Worm (Caenorhabditis elegans) whole organism, late embryonic: Measurements from ENCODE around the gene daf-18.
A peak's percentile ranks its signal among the peaks of the same experiment; 100 is the strongest.

Experiments used
- K09A11.1 ChIP-seq: sonication (generic microtip); optimal IDR thresholded peaks from 2 replicates; lab custom pipeline; 2017; ENCODE audit warnings: antibody characterized with exemption, mild to moderate bottlenecking, missing genetic modification characterization, missing compliant biosample characterization; ENCODE audit not compliant: insufficient read depth
- T23F11.4 ChIP-seq: fragments of 200-800 bp; sonication (Bioruptor generic); optimal IDR thresholded peaks from 2 replicates; lab custom pipeline; 2018; ENCODE audit warnings: mild to moderate bottlenecking, missing genetic modification characterization, missing compliant biosample characterization
- Y22D7AL.16 ChIP-seq: sonication (generic microtip); optimal IDR thresholded peaks from 2 replicates; lab custom pipeline; 2016; ENCODE audit warnings: missing genetic modification characterization, missing compliant biosample characterization
- ahr-1 ChIP-seq: sonication (generic microtip); optimal IDR thresholded peaks from 2 replicates; lab custom pipeline; 2016; ENCODE audit warnings: missing genetic modification characterization, missing compliant biosample characterization
- ama-1 ChIP-seq: fragments of 150-350 bp; optimal IDR thresholded peaks from 2 replicates; lab custom pipeline; 2014
- ceh-14 ChIP-seq: sonication (generic microtip); optimal IDR thresholded peaks from 2 replicates; lab custom pipeline; 2016; ENCODE audit warnings: missing genotype, missing genetic modification characterization, missing compliant biosample characterization
- ceh-18 ChIP-seq: sonication (generic microtip); optimal IDR thresholded peaks from 2 replicates; lab custom pipeline; 2016; ENCODE audit warnings: missing genetic modification characterization, missing compliant biosample characterization
- ceh-2 ChIP-seq: sonication (generic microtip); optimal IDR thresholded peaks from 2 replicates; lab custom pipeline; 2016; ENCODE audit warnings: missing genotype, missing genetic modification characterization, missing compliant biosample characterization
- ceh-24 ChIP-seq: sonication (generic microtip); optimal IDR thresholded peaks from 2 replicates; lab custom pipeline; 2016; ENCODE audit warnings: mild to moderate bottlenecking, missing genetic modification characterization, missing compliant biosample characterization
- ceh-30 ChIP-seq: fragments of 150-350 bp; optimal IDR thresholded peaks from 2 replicates; lab custom pipeline; 2014; ENCODE audit warnings: missing biosample characterization, missing genetic modification characterization
- ceh-31 ChIP-seq: sonication (generic microtip); optimal IDR thresholded peaks from 2 replicates; lab custom pipeline; 2016; ENCODE audit warnings: missing genetic modification characterization, missing compliant biosample characterization
- ceh-34 ChIP-seq: sonication (generic microtip); optimal IDR thresholded peaks from 2 replicates; lab custom pipeline; 2016; ENCODE audit warnings: mild to moderate bottlenecking, missing genetic modification characterization, missing compliant biosample characterization
- ceh-9 ChIP-seq: sonication (generic microtip); optimal IDR thresholded peaks from 2 replicates; lab custom pipeline; 2016; ENCODE audit warnings: mild to moderate bottlenecking, missing genetic modification characterization, inconsistent platforms, missing compliant biosample characterization
- che-1 ChIP-seq: sonication (generic microtip); optimal IDR thresholded peaks from 2 replicates; lab custom pipeline; 2016; ENCODE audit warnings: mild to moderate bottlenecking, missing genetic modification characterization, missing compliant biosample characterization
- dve-1 ChIP-seq: sonication (generic microtip); optimal IDR thresholded peaks from 2 replicates; lab custom pipeline; 2017; ENCODE audit warnings: antibody characterized with exemption, mild to moderate bottlenecking, missing genetic modification characterization, missing compliant biosample characterization
- elt-2 ChIP-seq: sonication (generic microtip); optimal IDR thresholded peaks from 2 replicates; lab custom pipeline; 2016; ENCODE audit warnings: missing genetic modification reagents, missing genetic modification characterization, missing compliant biosample characterization
- elt-4 ChIP-seq: sonication (generic microtip); optimal IDR thresholded peaks from 2 replicates; lab custom pipeline; 2016; ENCODE audit warnings: missing genetic modification characterization, missing compliant biosample characterization
- ets-4 ChIP-seq: sonication (generic microtip); optimal IDR thresholded peaks from 2 replicates; lab custom pipeline; 2016; ENCODE audit warnings: missing genetic modification characterization, missing compliant biosample characterization
- eyg-1 ChIP-seq: sonication (generic microtip); optimal IDR thresholded peaks from 2 replicates; lab custom pipeline; 2016; ENCODE audit warnings: missing genotype, missing genetic modification characterization, missing compliant biosample characterization
- fkh-10 ChIP-seq: fragments of 150-350 bp; optimal IDR thresholded peaks from 2 replicates; lab custom pipeline; 2014; ENCODE audit warnings: missing biosample characterization, missing genetic modification reagents, missing genetic modification characterization
- fkh-6 ChIP-seq: sonication (generic microtip); optimal IDR thresholded peaks from 2 replicates; lab custom pipeline; 2016; ENCODE audit warnings: missing genetic modification characterization, missing compliant biosample characterization
- hlh-13 ChIP-seq: fragments of 200-800 bp; sonication (Bioruptor generic); optimal IDR thresholded peaks from 2 replicates; lab custom pipeline; 2018; ENCODE audit warnings: mild to moderate bottlenecking, missing genetic modification characterization, missing compliant biosample characterization
- hlh-6 ChIP-seq: sonication (generic microtip); optimal IDR thresholded peaks from 2 replicates; lab custom pipeline; 2016; ENCODE audit warnings: missing genotype, missing genetic modification characterization, missing compliant biosample characterization
- hlh-8 ChIP-seq: sonication (generic microtip); optimal IDR thresholded peaks from 2 replicates; lab custom pipeline; 2016; ENCODE audit warnings: missing genotype, missing genetic modification characterization, missing compliant biosample characterization
- lim-6 ChIP-seq: sonication (generic microtip); optimal IDR thresholded peaks from 2 replicates; lab custom pipeline; 2016; ENCODE audit warnings: missing genetic modification characterization, missing compliant biosample characterization
- lin-11 ChIP-seq: fragments of 200-800 bp; sonication (Bioruptor generic); optimal IDR thresholded peaks from 2 replicates; lab custom pipeline; 2018; ENCODE audit warnings: mild to moderate bottlenecking, missing genetic modification characterization, missing compliant biosample characterization
- madf-2 ChIP-seq: sonication (generic microtip); optimal IDR thresholded peaks from 2 replicates; lab custom pipeline; 2017; ENCODE audit warnings: missing genetic modification characterization, missing compliant biosample characterization
- nfya-1 ChIP-seq: sonication (generic microtip); optimal IDR thresholded peaks from 2 replicates; lab custom pipeline; 2017; ENCODE audit warnings: missing genetic modification characterization, mild to moderate bottlenecking, missing compliant biosample characterization, antibody characterized with exemption, moderate library complexity
- nhr-11 ChIP-seq: fragments of 150-350 bp; optimal IDR thresholded peaks from 2 replicates; lab custom pipeline; 2014; ENCODE audit warnings: missing biosample characterization, missing genetic modification characterization
- pha-4 ChIP-seq: fragments of 150-350 bp; optimal IDR thresholded peaks from 2 replicates; lab custom pipeline; 2018; ENCODE audit warnings: missing biosample characterization, missing genetic modification reagents, missing genetic modification characterization
- pqm-1 ChIP-seq: sonication (generic microtip); optimal IDR thresholded peaks from 2 replicates; lab custom pipeline; 2016; ENCODE audit warnings: missing genetic modification characterization, missing compliant biosample characterization
- ref-2 ChIP-seq: sonication (generic microtip); optimal IDR thresholded peaks from 2 replicates; lab custom pipeline; 2016; ENCODE audit warnings: missing genetic modification characterization, missing compliant biosample characterization
- sox-4 ChIP-seq: sonication (generic microtip); optimal IDR thresholded peaks from 2 replicates; lab custom pipeline; 2017; ENCODE audit warnings: mild to moderate bottlenecking, missing genetic modification characterization, inconsistent platforms, missing compliant biosample characterization
- syd-9 ChIP-seq: sonication (generic microtip); optimal IDR thresholded peaks from 2 replicates; lab custom pipeline; 2016; ENCODE audit warnings: mild to moderate bottlenecking, missing genetic modification characterization, moderate library complexity, missing compliant biosample characterization
- tbx-2 ChIP-seq: sonication (generic microtip); optimal IDR thresholded peaks from 2 replicates; lab custom pipeline; 2016; ENCODE audit warnings: missing genetic modification characterization, missing compliant biosample characterization
- tbx-7 ChIP-seq: sonication (generic microtip); optimal IDR thresholded peaks from 2 replicates; lab custom pipeline; 2016; ENCODE audit warnings: missing genotype, missing genetic modification characterization, missing compliant biosample characterization
- ttx-3 ChIP-seq: sonication (generic microtip); optimal IDR thresholded peaks from 2 replicates; lab custom pipeline; 2016; ENCODE audit warnings: missing genetic modification reagents, missing genetic modification characterization, missing compliant biosample characterization
- unc-3 ChIP-seq, 2 experiments: fragments of 200-800 bp in 1 of 2; sonication (Bioruptor generic) in 1 of 2; sonication (generic microtip) in 1 of 2; conservative IDR thresholded peaks in 1 of 2; optimal IDR thresholded peaks in 1 of 2; 2 replicates each; pipeline versions ENCODE4 v1.3.6 to Lab custom; 2016 to 2022; ENCODE audit warnings: missing compliant biosample characterization in 2 of 2, missing genetic modification characterization in 2 of 2, missing genetic modification reagents in 1 of 2
- unc-42 ChIP-seq: sonication (generic microtip); optimal IDR thresholded peaks from 2 replicates; lab custom pipeline; 2016; ENCODE audit warnings: missing genotype, missing genetic modification characterization, missing compliant biosample characterization
- zip-5 ChIP-seq: sonication (generic microtip); optimal IDR thresholded peaks from 2 replicates; lab custom pipeline; 2016; ENCODE audit warnings: missing genetic modification characterization, missing compliant biosample characterization

The daf-18 gene

DNA sequence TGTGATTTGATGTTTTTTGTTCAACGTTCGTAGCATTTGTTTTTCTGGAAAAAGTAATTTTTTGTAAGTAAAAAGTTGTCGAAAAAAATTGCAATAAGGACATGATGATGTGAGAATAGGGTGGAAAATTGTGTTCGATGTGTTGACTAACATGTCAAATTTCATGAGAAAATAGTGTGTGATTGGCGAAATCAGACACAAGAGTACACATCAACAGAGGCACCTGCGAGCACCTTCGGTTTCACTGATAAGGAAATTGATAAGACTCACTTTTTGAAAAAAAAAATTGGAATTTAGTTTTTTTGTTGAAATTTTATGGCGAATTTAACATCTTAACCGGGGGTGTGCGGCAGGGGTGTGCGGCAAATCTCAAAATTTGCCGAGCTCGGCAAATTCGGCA lies 15.5 kb upstream of the daf-18 start, which contains the start of gene hum-8:
TSS of gene hum-8 (minus strand) at position 46 of the 400 bp plus-strand sequence.
- TF ChIP-seq elt-4 (tag; lab: Kevin White, UChicago) (no peak), elt-2 (tag; lab: Kevin White, UChicago) (peak; percentile 56)

DNA sequence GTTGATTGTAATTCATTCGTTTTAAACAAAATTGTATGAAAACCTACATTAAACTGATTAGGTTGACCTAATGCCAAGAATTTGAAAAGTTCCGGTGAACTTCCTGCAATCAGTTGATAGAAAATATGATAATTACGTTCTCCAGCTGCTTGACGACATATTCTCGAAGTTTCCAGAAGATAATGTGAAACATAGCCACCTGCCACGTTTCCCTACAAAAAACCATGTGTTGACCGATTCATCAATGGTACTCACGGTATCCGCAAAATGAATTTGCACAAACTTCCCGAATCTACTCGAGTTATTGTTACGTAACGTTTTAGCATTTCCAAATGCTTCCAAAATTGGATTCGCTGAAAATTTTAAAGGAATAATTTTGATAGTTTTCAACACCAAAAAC lies 13.4 kb upstream of the daf-18 start:
- TF ChIP-seq ceh-34: no peak
- no peak for TF ChIP-seq ref-2
- TF ChIP-seq elt-4 (tag; lab: Kevin White, UChicago): no peak
- no peak for TF ChIP-seq sox-4 (tag; lab: Kevin White, UChicago)
- no peak for TF ChIP-seq ceh-18
- no peak for TF ChIP-seq T23F11.4 (GFP tag; lab: Kevin White, UChicago)
- TF ChIP-seq elt-2 (tag; lab: Kevin White, UChicago): no peak
- TF ChIP-seq ceh-14: no peak
- TF ChIP-seq ceh-9 (tag; lab: Kevin White, UChicago): no peak
- TF ChIP-seq fkh-10: no peak
- TF ChIP-seq, all 69 proteins: peak for 0

DNA sequence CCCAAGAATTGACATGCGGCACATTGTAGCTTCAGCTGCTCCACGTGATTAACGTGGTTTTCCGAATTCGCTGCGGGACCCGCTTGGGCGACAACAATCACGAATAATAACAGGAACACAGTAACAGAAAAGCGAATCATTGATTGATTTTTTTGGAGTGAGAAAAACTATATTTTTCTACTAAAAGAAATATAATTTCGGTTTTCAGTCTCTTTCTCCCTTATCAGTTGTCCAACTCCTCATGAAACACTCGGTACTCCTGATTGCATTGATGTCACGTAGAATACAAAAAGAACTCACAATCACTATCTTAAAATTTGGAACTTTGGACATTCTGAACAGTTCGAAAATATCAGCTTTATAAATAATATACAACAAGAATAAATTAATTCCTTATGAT lies 3.9 kb upstream of the daf-18 start, which contains the start of gene Y66H1A.5:
TSS of gene Y66H1A.5 (minus strand) at position 265 of the 400 bp plus-strand sequence.
- TF ChIP-seq ama-1 (lab: Kevin White, UChicago) (no peak), syd-9 (tag; lab: Kevin White, UChicago) (no peak), madf-2 (tag; lab: Kevin White, UChicago) (no peak), ahr-1 (tag; lab: Kevin White, UChicago) (no peak), sox-4 (tag; lab: Kevin White, UChicago) (no peak), ceh-9 (tag; lab: Kevin White, UChicago) (no peak), tbx-2 (tag; lab: Kevin White, UChicago) (no peak), nhr-11 (tag; lab: Kevin White, UChicago) (no peak), unc-42 (tag; lab: Kevin White, UChicago) (no peak), tbx-7 (no peak), ets-4 (tag; lab: Kevin White, UChicago) (no peak), hlh-8 (tag; lab: Kevin White, UChicago) (no peak), ceh-31 (tag; lab: Kevin White, UChicago) (no peak), elt-4 (tag; lab: Kevin White, UChicago) (no peak), eyg-1 (no peak)

DNA sequence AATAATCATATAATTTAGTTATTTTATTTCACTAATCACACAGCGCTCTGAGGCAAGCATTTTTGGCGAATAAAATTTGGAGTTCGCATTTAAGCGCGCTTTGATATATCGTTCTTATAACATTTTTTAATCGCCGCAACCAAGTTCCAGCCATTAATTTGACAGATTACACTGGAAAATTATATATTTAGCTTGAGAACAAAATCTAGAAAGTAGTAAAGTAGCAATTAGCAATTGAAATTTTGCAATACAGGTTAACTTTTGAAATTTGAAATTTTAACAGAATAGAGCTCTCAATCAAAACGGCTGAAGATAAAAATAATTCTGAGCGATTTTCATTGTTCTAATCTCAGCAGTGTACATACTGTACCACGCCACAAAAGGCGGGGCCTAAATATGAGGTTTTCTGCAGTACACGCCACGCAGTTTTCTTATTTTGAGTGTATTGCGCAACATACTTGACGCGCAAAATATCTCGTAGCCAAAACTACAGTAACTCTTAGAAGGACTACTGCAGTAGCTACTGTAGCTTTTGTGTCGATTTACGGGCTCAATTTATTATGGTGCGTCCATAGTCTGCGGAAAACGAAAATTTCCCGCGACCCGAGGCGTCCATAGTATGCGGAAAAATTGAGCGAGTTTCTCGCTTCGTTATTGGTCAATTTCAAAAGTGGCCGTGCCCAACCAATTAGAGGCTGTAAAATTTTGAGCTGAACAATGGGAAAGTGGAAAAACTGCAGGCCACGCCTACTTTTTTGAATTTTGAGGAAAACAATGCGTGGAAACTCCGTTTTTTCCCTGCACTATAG lies 2.3 kb upstream of the daf-18 start:
- TF ChIP-seq ceh-24 (tag; lab: Kevin White, UChicago): no peak
- no peak for TF ChIP-seq ceh-2
- TF ChIP-seq fkh-6: no peak
- TF ChIP-seq K09A11.1: no peak
- TF ChIP-seq ceh-30 (tag; lab: Kevin White, UChicago): no peak
- TF ChIP-seq pqm-1 (tag; lab: Kevin White, UChicago): no peak
- no peak for TF ChIP-seq sox-4 (tag; lab: Kevin White, UChicago)
- no peak for TF ChIP-seq syd-9 (tag; lab: Kevin White, UChicago)
- TF ChIP-seq ceh-14: no peak
- no peak for TF ChIP-seq madf-2 (tag; lab: Kevin White, UChicago)
- TF ChIP-seq hlh-13 (GFP tag; lab: Kevin White, UChicago): no peak
- TF ChIP-seq ttx-3 (tag; lab: Kevin White, UChicago): no peak
- no peak for TF ChIP-seq lim-6
- TF ChIP-seq zip-5: no peak
- TF ChIP-seq Y22D7AL.16: no peak
- TF ChIP-seq ahr-1 (tag; lab: Kevin White, UChicago): no peak
- no peak for TF ChIP-seq T23F11.4 (GFP tag; lab: Kevin White, UChicago)
- TF ChIP-seq pha-4 (tag; lab: Kevin White, UChicago): no peak
- TF ChIP-seq, all 69 proteins: peak for 0

DNA sequence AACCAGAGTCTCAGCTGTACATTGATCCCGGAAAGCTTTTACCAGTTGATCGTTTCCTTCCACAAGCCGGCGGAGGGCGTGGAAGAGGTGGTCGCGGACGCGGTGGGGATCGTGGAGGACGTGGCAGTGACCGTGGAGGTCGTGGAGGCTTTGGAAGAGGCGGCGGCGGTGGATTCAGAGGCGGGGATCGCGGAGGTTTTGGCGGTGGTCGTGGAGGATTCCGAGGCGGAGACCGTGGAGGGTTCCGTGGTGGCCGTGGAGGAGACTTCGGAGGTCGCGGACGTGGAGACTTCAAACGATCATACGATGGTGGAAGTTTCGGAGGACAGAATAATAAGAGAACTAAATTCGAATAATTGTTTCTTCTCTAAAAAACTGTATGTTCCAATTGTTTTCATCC lies 1.6 kb upstream of the daf-18 start:
- TF ChIP-seq unc-42 (tag; lab: Kevin White, UChicago) (no peak), ceh-34 (no peak), T23F11.4 (GFP tag; lab: Kevin White, UChicago) (no peak), nfya-1 (tag; lab: Kevin White, UChicago) (no peak), syd-9 (tag; lab: Kevin White, UChicago) (no peak), hlh-13 (GFP tag; lab: Kevin White, UChicago) (no peak), lin-11 (tag; lab: Kevin White, UChicago) (no peak), dve-1 (tag; lab: Kevin White, UChicago) (no peak), unc-3 (GFP tag; conservative IDR thresholded peaks at IDR 0.05; lab: Robert Waterston, UW) (no peak), unc-3 (tag; optimal IDR thresholded peaks at IDR 0.05; lab: Kevin White, UChicago) (no peak), hlh-6 (tag; lab: Kevin White, UChicago) (no peak), eyg-1 (no peak), che-1 (no peak), lim-6 (no peak), ceh-31 (tag; lab: Kevin White, UChicago) (no peak), fkh-6 (no peak)
